Worm (Caenorhabditis elegans) whole organism, L4 larva: Measurements from ENCODE around the gene srw-13.
"Not testable (repeated sequence)": the region's sequence is repeated elsewhere in the genome, so short reads cannot be mapped to it uniquely, and the experiment has no call there.

Experiments used
- F49E8.2 ChIP-seq: sonication (generic microtip); optimal IDR thresholded peaks from 2 replicates; lab custom pipeline; 2016; ENCODE audit warnings: missing compliant biosample characterization, mild to moderate bottlenecking, missing genetic modification characterization, borderline replicate concordance
- Y5F2A.4 ChIP-seq: fragments of 200-800 bp; sonication (Bioruptor generic); optimal IDR thresholded peaks from 2 replicates; lab custom pipeline; 2018; ENCODE audit warnings: mild to moderate bottlenecking, missing genetic modification characterization, missing compliant biosample characterization
- aha-1 ChIP-seq: fragments of 150-350 bp; peaks from one replicate; lab custom pipeline; 2014; ENCODE audit warnings: missing biosample characterization, missing genetic modification characterization
- ceh-28 ChIP-seq: fragments of 150-350 bp; optimal IDR thresholded peaks from 2 replicates; lab custom pipeline; 2014; ENCODE audit warnings: missing biosample characterization, missing genetic modification reagents, missing genetic modification characterization
- daf-12 ChIP-seq: fragments of 150-350 bp; optimal IDR thresholded peaks from 2 replicates; lab custom pipeline; 2014; ENCODE audit warnings: missing biosample characterization, missing genetic modification reagents, missing genetic modification characterization
- egl-27 ChIP-seq: sonication (generic microtip); optimal IDR thresholded peaks from 3 replicates; lab custom pipeline; 2017; ENCODE audit warnings: missing biosample characterization, missing genetic modification reagents, missing genetic modification characterization
- mdl-1 ChIP-seq, 2 experiments: fragments of 150-350 bp in 1 of 2; sonication (generic microtip) in 1 of 2; optimal IDR thresholded peaks; 2 replicates each; lab custom pipeline; 2014 to 2017; ENCODE audit warnings: missing biosample characterization in 2 of 2, missing genetic modification characterization in 2 of 2
- mep-1 ChIP-seq: fragments of 150-350 bp; sonication (generic microtip); optimal IDR thresholded peaks from 3 replicates; lab custom pipeline; 2014; ENCODE audit warnings: missing biosample characterization, missing genetic modification characterization
- nhr-6 ChIP-seq: fragments of 150-350 bp; optimal IDR thresholded peaks from 2 replicates; lab custom pipeline; 2014; ENCODE audit warnings: missing biosample characterization, missing genetic modification characterization
- pha-4 ChIP-seq, 2 experiments: fragments of 150-350 bp in 1 of 2; fragments of 200-800 bp in 1 of 2; sonication (Bioruptor generic) in 1 of 2; IDR thresholded peaks in 1 of 2; optimal IDR thresholded peaks in 1 of 2; 2 replicates each; pipeline versions ENCODE4 v1.3.6 to Lab custom; 2014 to 2022; ENCODE audit warnings: missing genetic modification characterization in 2 of 2, missing genetic modification reagents in 2 of 2, missing biosample characterization in 1 of 2, missing compliant biosample characterization in 1 of 2
- pqm-1 ChIP-seq: sonication (generic microtip); optimal IDR thresholded peaks from 2 replicates; lab custom pipeline; 2017; ENCODE audit warnings: missing biosample characterization, missing genetic modification characterization
- unc-62 ChIP-seq, 3 experiments: fragments of 150-350 bp in 1 of 3; sonication (generic microtip); optimal IDR thresholded peaks in 2 of 3; peaks in 1 of 3; 1 replicate in 1 of 3; 2 replicates in 2 of 3; lab custom pipeline; 2014 to 2017; ENCODE audit warnings: missing biosample characterization in 3 of 3, missing genetic modification characterization in 3 of 3, missing genetic modification reagents in 3 of 3, missing genotype in 1 of 3

- not testable (repeated sequence) for TF ChIP-seq daf-12 (tag; lab: Kevin White, UChicago); pha-4 (GFP tag; IDR thresholded peaks at IDR 0.05; lab: Robert Waterston, UW); pha-4 (tag; optimal IDR thresholded peaks at IDR 0.05; lab: Kevin White, UChicago); nhr-6 (tag; lab: Kevin White, UChicago); Y5F2A.4 (GFP tag; lab: Kevin White, UChicago); mep-1 (tag; lab: Kevin White, UChicago); ceh-28 (tag; lab: Kevin White, UChicago); egl-27; mdl-1 (tag; optimal IDR thresholded peaks at IDR 0.05; lab: Kevin White, UChicago); F49E8.2 (tag; lab: Kevin White, UChicago); aha-1 (tag; lab: Kevin White, UChicago); unc-62 (GFP tag; optimal IDR thresholded peaks at IDR 0.05 in 1 of 2; lab: Kevin White, UChicago); unc-62 (tag; optimal IDR thresholded peaks at IDR 0.05; lab: Kevin White, UChicago); pqm-1 (tag; lab: Kevin White, UChicago)
Measured at ce11 chrV:15262336-15262735, 30.0 kb downstream of the srw-13 start, which contains the start of gene M01B2.10.
